Fruit fly (Drosophila melanogaster) whole organism, embryonic: ENCODE measurements around the gene orion.

Experiments used
- Atf-2 ChIP-seq: fragments of 200-800 bp; sonication (Bioruptor generic); optimal IDR thresholded peaks from 2 replicates; lab custom pipeline; 2016; ENCODE audit warnings: missing biosample characterization, missing genetic modification characterization
- Atf6 ChIP-seq: fragments of 200-800 bp; sonication (Bioruptor generic); IDR thresholded peaks from 2 replicates; pipeline ENCODE4 v1.3.6; 2022; ENCODE audit warnings: missing biosample characterization, missing genetic modification characterization
- B-H2 ChIP-seq: fragments of 200-800 bp; sonication (Bioruptor generic); optimal IDR thresholded peaks from 2 replicates; lab custom pipeline; 2018; ENCODE audit warnings: missing biosample characterization, mild to moderate bottlenecking, missing genetic modification characterization
- BEAF-32 ChIP-seq: fragments of 200-800 bp; sonication (Bioruptor generic); optimal IDR thresholded peaks from 3 replicates; lab custom pipeline; 2017; ENCODE audit warnings: missing biosample characterization, missing genetic modification characterization, mild to moderate bottlenecking, moderate library complexity, missing genetic modification reagents
- CG10959 ChIP-seq: fragments of 200-800 bp; sonication (Bioruptor generic); IDR thresholded peaks from 2 replicates; pipeline ENCODE4 v1.3.6; 2022; ENCODE audit warnings: missing biosample characterization, missing genetic modification characterization
- CG12104 ChIP-seq: fragments of 200-800 bp; sonication (Bioruptor generic); optimal IDR thresholded peaks from 3 replicates; lab custom pipeline; 2016; ENCODE audit warnings: missing biosample characterization, missing genetic modification characterization
- CG18599 ChIP-seq: fragments of 200-800 bp; sonication (Bioruptor generic); optimal IDR thresholded peaks from 3 replicates; lab custom pipeline; 2017; ENCODE audit warnings: missing biosample characterization, missing genetic modification characterization, mild to moderate bottlenecking, moderate library complexity, missing genetic modification reagents
- CG2120 ChIP-seq: fragments of 200-800 bp; sonication (Bioruptor generic); optimal IDR thresholded peaks from 3 replicates; lab custom pipeline; 2016; ENCODE audit warnings: missing biosample characterization, missing genetic modification characterization
- CG2129 ChIP-seq: fragments of 200-800 bp; sonication (Bioruptor generic); IDR thresholded peaks from 2 replicates; pipeline ENCODE4 v1.3.6; 2022; ENCODE audit warnings: missing biosample characterization, missing genetic modification characterization; ENCODE audit not compliant: partially characterized antibody
- CG2875 ChIP-seq: fragments of 200-800 bp; sonication (Bioruptor generic); optimal IDR thresholded peaks from 2 replicates; lab custom pipeline; 2017; ENCODE audit warnings: missing biosample characterization, mild to moderate bottlenecking, missing genetic modification characterization, missing genetic modification reagents
- CG3995 ChIP-seq: fragments of 200-800 bp; sonication (Bioruptor generic); optimal IDR thresholded peaks from 3 replicates; lab custom pipeline; 2016; ENCODE audit warnings: missing biosample characterization, missing genetic modification characterization
- CG4617 ChIP-seq: fragments of 200-800 bp; sonication (Bioruptor generic); optimal IDR thresholded peaks from 3 replicates; lab custom pipeline; 2016; ENCODE audit warnings: missing biosample characterization, missing genetic modification characterization, borderline replicate concordance
- CG6765 ChIP-seq: fragments of 200-800 bp; sonication (Bioruptor generic); optimal IDR thresholded peaks from 3 replicates; lab custom pipeline; 2017; ENCODE audit warnings: missing biosample characterization, mild to moderate bottlenecking, missing genetic modification characterization
- CG7987 ChIP-seq: fragments of 200-800 bp; sonication (Bioruptor generic); optimal IDR thresholded peaks from 2 replicates; lab custom pipeline; 2018; ENCODE audit warnings: missing biosample characterization, mild to moderate bottlenecking, missing genetic modification characterization, moderate library complexity
- CG8924 ChIP-seq: fragments of 200-800 bp; optimal IDR thresholded peaks from 3 replicates; lab custom pipeline; 2019; ENCODE audit warnings: missing biosample characterization, mild to moderate bottlenecking, missing genetic modification characterization, moderate library complexity
- CG9609 ChIP-seq: fragments of 200-800 bp; sonication (Bioruptor generic); optimal IDR thresholded peaks from 3 replicates; lab custom pipeline; 2016; ENCODE audit warnings: missing biosample characterization, missing genetic modification characterization
- Dref ChIP-seq: fragments of 200-800 bp; sonication (Bioruptor generic); IDR thresholded peaks from 2 replicates; pipeline ENCODE4 v1.3.6; 2022; ENCODE audit warnings: missing biosample characterization, missing genetic modification characterization
- Elba2 ChIP-seq: fragments of 200-800 bp; sonication (Bioruptor generic); optimal IDR thresholded peaks from 3 replicates; lab custom pipeline; 2016; ENCODE audit warnings: missing biosample characterization, missing genetic modification characterization
- Ets97D ChIP-seq: fragments of 200-800 bp; sonication (Bioruptor generic); optimal IDR thresholded peaks from 3 replicates; lab custom pipeline; 2016; ENCODE audit warnings: missing biosample characterization, missing genetic modification characterization
- HHEX ChIP-seq: fragments of 200-800 bp; sonication (Bioruptor generic); optimal IDR thresholded peaks from 3 replicates; lab custom pipeline; 2017; ENCODE audit warnings: missing biosample characterization, mild to moderate bottlenecking, missing genetic modification characterization, missing genetic modification reagents
- Hmr ChIP-seq: fragments of 200-800 bp; sonication (Bioruptor generic); optimal IDR thresholded peaks from 3 replicates; lab custom pipeline; 2017; ENCODE audit warnings: mild to moderate bottlenecking, missing biosample characterization, missing genetic modification reagents, missing genetic modification characterization
- Kr ChIP-seq: fragments of 200-800 bp; sonication (Bioruptor generic); optimal IDR thresholded peaks from 2 replicates; lab custom pipeline; 2017; ENCODE audit warnings: missing biosample characterization, mild to moderate bottlenecking, missing genetic modification characterization
- MESR4 ChIP-seq: fragments of 200-800 bp; sonication (Bioruptor generic); optimal IDR thresholded peaks from 2 replicates; lab custom pipeline; 2018; ENCODE audit warnings: missing biosample characterization, mild to moderate bottlenecking, missing genetic modification characterization, moderate library complexity
- Med ChIP-seq: fragments of 200-800 bp; sonication (Bioruptor generic); peaks from one replicate; lab custom pipeline; 2016; ENCODE audit warnings: missing biosample characterization, missing genetic modification characterization, mild to moderate bottlenecking, inconsistent platforms, moderate library complexity
- Myb ChIP-seq: fragments of 200-800 bp; sonication (Bioruptor generic); optimal IDR thresholded peaks from 2 replicates; lab custom pipeline; 2016; ENCODE audit warnings: missing biosample characterization, missing genetic modification characterization
- Nf-YC ChIP-seq: fragments of 200-800 bp; optimal IDR thresholded peaks from 3 replicates; lab custom pipeline; 2019; ENCODE audit warnings: missing biosample characterization, mild to moderate bottlenecking, missing genetic modification characterization, moderate library complexity
- Rx ChIP-seq: fragments of 200-800 bp; sonication (Bioruptor generic); IDR thresholded peaks from 2 replicates; pipeline ENCODE4 v1.3.6; 2022; ENCODE audit warnings: missing biosample characterization, missing genetic modification characterization
- Sin3A ChIP-seq: fragments of >200 bp; optimal IDR thresholded peaks from 2 replicates; lab custom pipeline; 2018
- Sry-δ ChIP-seq: fragments of 200-800 bp; sonication (Bioruptor generic); optimal IDR thresholded peaks from 2 replicates; lab custom pipeline; 2016; ENCODE audit warnings: missing biosample characterization, missing genetic modification characterization
- Vsx1 ChIP-seq: fragments of 200-800 bp; sonication (Bioruptor generic); optimal IDR thresholded peaks from 2 replicates; lab custom pipeline; 2017; ENCODE audit warnings: missing biosample characterization, mild to moderate bottlenecking, missing genetic modification characterization, missing genetic modification reagents
- YL-1 ChIP-seq: fragments of 200-800 bp; sonication (Bioruptor generic); optimal IDR thresholded peaks from 3 replicates; lab custom pipeline; 2017; ENCODE audit warnings: missing biosample characterization, mild to moderate bottlenecking, missing genetic modification characterization
- chinmo ChIP-seq: fragments of 200-800 bp; sonication (Bioruptor generic); IDR thresholded peaks from 4 replicates; pipeline ENCODE4 v1.3.6; 2022; ENCODE audit warnings: missing biosample characterization, missing genetic modification characterization; ENCODE audit not compliant: partially characterized antibody
- crp ChIP-seq, 2 experiments: fragments of 200-800 bp; sonication (Bioruptor generic); optimal IDR thresholded peaks; 2 replicates in 1 of 2; 3 replicates in 1 of 2; lab custom pipeline; 2017; ENCODE audit warnings: missing biosample characterization in 2 of 2, missing genetic modification characterization in 2 of 2, mild to moderate bottlenecking in 1 of 2, moderate library complexity in 1 of 2
- fd102C ChIP-seq: fragments of 200-800 bp; sonication (Bioruptor generic); optimal IDR thresholded peaks from 2 replicates; lab custom pipeline; 2018; ENCODE audit warnings: missing biosample characterization, mild to moderate bottlenecking, missing genetic modification characterization, moderate library complexity
- hbn ChIP-seq: fragments of 200-800 bp; sonication (Bioruptor generic); IDR thresholded peaks from 2 replicates; pipeline ENCODE4 v1.3.6; 2022; ENCODE audit warnings: missing biosample characterization, missing genetic modification characterization; ENCODE audit not compliant: partially characterized antibody
- insv ChIP-seq, 2 experiments: fragments of 200-800 bp; sonication (Bioruptor generic); optimal IDR thresholded peaks; 3 replicates each; lab custom pipeline; 2016 to 2018; ENCODE audit warnings: missing biosample characterization in 2 of 2, missing genetic modification characterization in 2 of 2
- lab ChIP-seq: fragments of 200-800 bp; sonication (Bioruptor generic); optimal IDR thresholded peaks from 3 replicates; lab custom pipeline; 2017; ENCODE audit warnings: missing biosample characterization, missing genetic modification characterization, mild to moderate bottlenecking, moderate library complexity, missing genetic modification reagents
- maf-S ChIP-seq: fragments of 200-800 bp; sonication (Bioruptor generic); optimal IDR thresholded peaks from 2 replicates; lab custom pipeline; 2016; ENCODE audit warnings: missing biosample characterization, missing genetic modification characterization
- nom ChIP-seq: fragments of 200-800 bp; sonication (Bioruptor generic); optimal IDR thresholded peaks from 2 replicates; lab custom pipeline; 2017; ENCODE audit warnings: missing biosample characterization, missing genetic modification characterization, mild to moderate bottlenecking, moderate library complexity, missing genetic modification reagents
- pita ChIP-seq: fragments of 200-800 bp; sonication (Bioruptor generic); optimal IDR thresholded peaks from 2 replicates; lab custom pipeline; 2017; ENCODE audit warnings: missing biosample characterization, mild to moderate bottlenecking, missing genetic modification characterization
- schlank ChIP-seq: fragments of 200-800 bp; sonication (Bioruptor generic); optimal IDR thresholded peaks from 2 replicates; lab custom pipeline; 2018; ENCODE audit warnings: missing biosample characterization, mild to moderate bottlenecking, missing genetic modification characterization
- shn ChIP-seq: fragments of 200-800 bp; sonication (Bioruptor generic); optimal IDR thresholded peaks from 3 replicates; lab custom pipeline; 2016; ENCODE audit warnings: missing biosample characterization, missing genetic modification characterization
- ssp ChIP-seq: fragments of 200-800 bp; sonication (Bioruptor generic); IDR thresholded peaks from 2 replicates; pipeline ENCODE4 v1.3.6; 2022; ENCODE audit warnings: missing biosample characterization, missing genetic modification characterization
- stc ChIP-seq: fragments of 200-800 bp; sonication (Bioruptor generic); IDR thresholded peaks from 2 replicates; pipeline ENCODE4 v1.3.6; 2022; ENCODE audit warnings: missing biosample characterization, missing genetic modification characterization
- sug ChIP-seq: fragments of 200-800 bp; optimal IDR thresholded peaks from 2 replicates; lab custom pipeline; 2019; ENCODE audit warnings: missing biosample characterization, mild to moderate bottlenecking, missing genetic modification characterization, moderate library complexity
- tna ChIP-seq: fragments of 200-800 bp; sonication (Bioruptor generic); IDR thresholded peaks from 2 replicates; pipeline ENCODE4 v1.3.6; 2022; ENCODE audit warnings: missing biosample characterization, missing genetic modification characterization; ENCODE audit not compliant: partially characterized antibody
- unc-4 ChIP-seq: fragments of 200-800 bp; sonication (Bioruptor generic); IDR thresholded peaks from 2 replicates; pipeline ENCODE4 v1.3.6; 2022; ENCODE audit warnings: missing biosample characterization, missing genetic modification characterization; ENCODE audit not compliant: partially characterized antibody
- zfh2 ChIP-seq: fragments of 200-800 bp; sonication (Bioruptor generic); optimal IDR thresholded peaks from 2 replicates; lab custom pipeline; 2016; ENCODE audit warnings: missing biosample characterization, missing genetic modification characterization

orion gene

dm6 chrX:7935798-7936572 lies 10.7 kb downstream of the orion start, which contains the start of gene Ubr3 (continued):
- TF ChIP-seq Dref (GFP tag; lab: Robert Waterston, UW) (peak; percentile 87), hbn (GFP tag; lab: Robert Waterston, UW) (peak; percentile 42; the same call in 1 of the 2 replicates), ssp (GFP tag; lab: Robert Waterston, UW) (peak; percentile 90), HHEX (GFP tag; lab: Kevin White, UChicago) (peak; percentile 0), fd102C (no peak), Med (GFP tag; lab: Kevin White, UChicago) (peak; percentile 67), pita (GFP tag; lab: Kevin White, UChicago) (no peak), lab (GFP tag; lab: Kevin White, UChicago) (peak; percentile 47), Hmr (GFP tag; lab: Kevin White, UChicago) (peak; percentile 51), Vsx1 (GFP tag; lab: Kevin White, UChicago) (no peak), Nf-YC (tag; lab: Kevin White, UChicago) (peak; percentile 57), Rx (GFP tag; lab: Robert Waterston, UW) (0 out of 2 replicates have a peak, but pooled peaks have one; percentile 11), unc-4 (GFP tag; lab: Robert Waterston, UW) (peak; percentile 68), tna (GFP tag; lab: Robert Waterston, UW) (peak; percentile 62), Atf-2 (no peak), maf-S (GFP tag; lab: Kevin White, UChicago) (no peak), Myb (peak; percentile 26), Ets97D (GFP tag; lab: Kevin White, UChicago) (peak; percentile 92), stc (GFP tag; lab: Robert Waterston, UW) (no peak), CG8924 (tag; lab: Kevin White, UChicago) (peak; percentile 19), CG6765 (GFP tag; lab: Kevin White, UChicago) (peak; percentile 26), CG2875 (GFP tag; lab: Kevin White, UChicago) (no peak), MESR4 (GFP tag; lab: Kevin White, UChicago) (peak; percentile 72), BEAF-32 (GFP tag; lab: Kevin White, UChicago) (peak; percentile 87), insv (GFP tag; optimal IDR thresholded peaks at IDR 0.05; lab: Kevin White, UChicago) (peak in 1 of 2 experiments; percentile 13), CG2129 (GFP tag; lab: Robert Waterston, UW) (0 out of 2 replicates have a peak, but pooled peaks have one; percentile 30), nom (GFP tag; lab: Kevin White, UChicago) (peak; percentile 32), Kr (no peak), CG2120 (peak; percentile 20), YL-1 (GFP tag; lab: Kevin White, UChicago) (peak; percentile 70), schlank (tag; lab: Kevin White, UChicago) (no peak), CG18599 (GFP tag; lab: Kevin White, UChicago) (peak; percentile 36), shn (GFP tag; lab: Kevin White, UChicago) (peak; percentile 7), zfh2 (GFP tag; lab: Kevin White, UChicago) (peak; percentile 22), Sin3A (peak; percentile 91), crp (GFP tag; optimal IDR thresholded peaks at IDR 0.05; lab: Kevin White, UChicago) (peak in 1 of 2 experiments; percentile 65), CG9609 (GFP tag; lab: Kevin White, UChicago) (peak; percentile 2), chinmo (GFP tag; lab: Robert Waterston, UW) (0 out of 4 replicates have a peak, but pooled peaks have one; percentile 30), Elba2 (GFP tag; lab: Kevin White, UChicago) (peak; percentile 17), CG3995 (GFP tag; lab: Kevin White, UChicago) (no peak), CG4617 (GFP tag; lab: Kevin White, UChicago) (peak; percentile 80), Sry-δ (GFP tag; lab: Kevin White, UChicago) (peak; percentile 82), CG10959 (GFP tag; lab: Robert Waterston, UW) (no peak), Atf6 (GFP tag; lab: Robert Waterston, UW) (no peak), B-H2 (GFP tag; lab: Kevin White, UChicago) (peak; percentile 2), CG12104 (GFP tag; lab: Kevin White, UChicago) (no peak), CG7987 (GFP tag; lab: Kevin White, UChicago) (no peak), sug (tag; lab: Kevin White, UChicago) (peak; percentile 57)
